Worm (Caenorhabditis elegans): ENCODE results near the gene txt-18.
A peak's percentile ranks its signal among the peaks of the same experiment; 100 is the strongest.

The txt-18 gene

DNA sequence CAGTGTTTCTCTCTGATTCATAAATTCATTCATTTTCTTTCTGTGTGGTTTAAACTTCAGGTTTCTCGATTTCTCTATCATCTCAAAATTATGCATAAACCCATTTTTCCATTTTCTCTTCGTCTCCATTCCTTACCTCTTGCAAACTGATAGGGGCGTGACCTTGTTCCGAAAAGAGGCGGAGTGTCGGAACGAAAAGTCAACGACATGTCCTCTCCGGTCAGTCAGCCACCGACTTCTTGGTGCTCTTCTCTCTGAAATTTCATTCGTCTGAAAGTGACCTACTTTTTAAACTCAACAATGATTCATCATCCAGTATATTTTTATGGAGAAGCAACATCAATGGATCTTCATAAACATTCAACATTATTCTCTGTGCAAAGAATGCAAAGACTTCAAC lies 37.0 kb downstream of the txt-18 start, which contains the start of gene F58F12.12:
Gene F58F12.12 (plus strand): TSS at position 301 of the 400 bp plus-strand sequence.
- TF ChIP-seq elt-1 (tag; optimal IDR thresholded peaks at IDR 0.05; ENCODE audit: borderline replicate concordance, insufficient read depth) (no peak), bed-3 (GFP tag; optimal IDR thresholded peaks at IDR 0.05) (no peak), pha-4 (tag; optimal IDR thresholded peaks at IDR 0.05) (no peak), nhr-12 (tag; optimal IDR thresholded peaks at IDR 0.05) (no peak), ceh-83 (GFP tag; optimal IDR thresholded peaks at IDR 0.05) (no peak), lin-13 (tag; optimal IDR thresholded peaks at IDR 0.05) (no peak), sem-2 (GFP tag; optimal IDR thresholded peaks at IDR 0.05) (no peak), nhr-2 (tag; optimal IDR thresholded peaks at IDR 0.05) (no peak), sptf-1 (tag; optimal IDR thresholded peaks at IDR 0.05) (no peak), mab-5 (tag; optimal IDR thresholded peaks at IDR 0.05) (no peak), lin-32 (GFP tag; optimal IDR thresholded peaks at IDR 0.05) (no peak), lsy-2 (tag; optimal IDR thresholded peaks at IDR 0.05) (no peak)

- TF ChIP-seq nhr-28 (tag; optimal IDR thresholded peaks at IDR 0.05) (no peak), elt-1 (tag; optimal IDR thresholded peaks at IDR 0.05; ENCODE audit: borderline replicate concordance, insufficient read depth) (no peak), unc-39 (tag; optimal IDR thresholded peaks at IDR 0.05) (no peak), snpc-4 (tag; optimal IDR thresholded peaks at IDR 0.05) (no peak), nhr-237 (tag; optimal IDR thresholded peaks at IDR 0.05) (peak; percentile 43), nhr-12 (tag; optimal IDR thresholded peaks at IDR 0.05) (no peak), lsy-2 (tag; optimal IDR thresholded peaks at IDR 0.05) (peak; percentile 47), nhr-76 (tag; optimal IDR thresholded peaks at IDR 0.05) (no peak), hlh-1 (tag; optimal IDR thresholded peaks at IDR 0.05) (no peak), sptf-1 (tag; optimal IDR thresholded peaks at IDR 0.05) (peak; percentile 12), M03D4.4 (tag; optimal IDR thresholded peaks at IDR 0.05) (no peak), ceh-39 (tag; optimal IDR thresholded peaks at IDR 0.05) (no peak), lin-13 (tag; optimal IDR thresholded peaks at IDR 0.05) (peak; percentile 38), lin-32 (GFP tag; optimal IDR thresholded peaks at IDR 0.05) (no peak), zip-8 (tag; optimal IDR thresholded peaks at IDR 0.05) (no peak), ztf-11 (tag; optimal IDR thresholded peaks at IDR 0.05) (no peak), flh-1 (GFP tag; optimal IDR thresholded peaks at IDR 0.05) (no peak), tbx-8 (GFP tag; optimal IDR thresholded peaks at IDR 0.05) (no peak), nhr-2 (tag; optimal IDR thresholded peaks at IDR 0.05) (no peak), unc-62 (GFP tag; optimal IDR thresholded peaks at IDR 0.05) (no peak), mls-2 (tag; optimal IDR thresholded peaks at IDR 0.05) (no peak), cnd-1 (tag; optimal IDR thresholded peaks at IDR 0.05) (no peak), ces-1 (GFP tag; optimal IDR thresholded peaks at IDR 0.05) (peak; percentile 22), blmp-1 (tag; optimal IDR thresholded peaks at IDR 0.05) (no peak), pha-4 (tag; optimal IDR thresholded peaks at IDR 0.05) (no peak), ceh-83 (GFP tag; optimal IDR thresholded peaks at IDR 0.05) (no peak), bed-3 (GFP tag; optimal IDR thresholded peaks at IDR 0.05) (no peak), mep-1 (tag; optimal IDR thresholded peaks at IDR 0.05) (peak; percentile 66), sem-2 (GFP tag; optimal IDR thresholded peaks at IDR 0.05) (no peak), drap-1 (GFP tag; optimal IDR thresholded peaks at IDR 0.05) (no peak), mab-5 (tag; optimal IDR thresholded peaks at IDR 0.05) (no peak), elt-3 (tag; optimal IDR thresholded peaks at IDR 0.05) (no peak), ceh-43 (GFP tag; optimal IDR thresholded peaks at IDR 0.05) (no peak), ham-2 (GFP tag; optimal IDR thresholded peaks at IDR 0.05) (no peak), unc-120 (tag; optimal IDR thresholded peaks at IDR 0.05; ENCODE audit: poor library complexity, severe bottlenecking) (no peak)
Measured at ce11 chrII:6383183-6383695, 39.4 kb downstream of the txt-18 start, which contains the start of gene F58F12.1. F58F12.1 (plus strand) TSS chrII:6383645.

DNA sequence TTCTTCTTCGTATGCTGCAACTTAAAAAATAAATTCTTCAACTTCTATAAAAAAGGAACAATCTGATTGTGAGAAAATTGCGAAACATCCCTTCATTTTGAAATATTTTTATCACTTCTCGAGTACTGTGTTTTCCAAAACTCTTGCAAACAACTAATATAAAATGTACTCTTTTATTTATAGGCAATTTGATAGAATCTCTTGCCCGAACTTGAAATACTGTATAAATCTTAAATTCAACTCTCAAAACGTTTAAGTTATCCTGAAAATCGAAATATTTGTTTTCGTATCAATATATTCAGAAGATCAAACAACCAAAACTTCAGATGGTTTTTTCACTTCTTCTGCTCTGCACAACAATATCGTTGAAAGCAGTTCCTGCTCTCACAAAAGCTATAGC lies 42.6 kb downstream of the txt-18 start, which contains the start of gene F58F12.4:
Gene F58F12.4 (plus strand): TSS at position 301 of the 400 bp plus-strand sequence.
- no peak for TF ChIP-seq sem-2 (GFP tag; optimal IDR thresholded peaks at IDR 0.05)

ce11 chrII:6387937-6388336 lies 44.1 kb downstream of the txt-18 start, which contains the start of gene F58F12.2:
F58F12.2 (minus strand) TSS chrII:6388037.
- no peak for TF ChIP-seq elt-3 (tag; optimal IDR thresholded peaks at IDR 0.05)
- TF ChIP-seq flh-1 (GFP tag; optimal IDR thresholded peaks at IDR 0.05), result no peak
- no peak for TF ChIP-seq tbx-8 (GFP tag; optimal IDR thresholded peaks at IDR 0.05)
- no peak for TF ChIP-seq sem-2 (GFP tag; optimal IDR thresholded peaks at IDR 0.05)
- TF ChIP-seq unc-39 (tag; optimal IDR thresholded peaks at IDR 0.05), result no peak
- no peak for TF ChIP-seq nhr-12 (tag; optimal IDR thresholded peaks at IDR 0.05)
- no peak for TF ChIP-seq sptf-1 (tag; optimal IDR thresholded peaks at IDR 0.05)
- TF ChIP-seq ztf-11 (tag; optimal IDR thresholded peaks at IDR 0.05), result no peak
- no peak for TF ChIP-seq ceh-43 (GFP tag; optimal IDR thresholded peaks at IDR 0.05)
- TF ChIP-seq nhr-2 (tag; optimal IDR thresholded peaks at IDR 0.05), result no peak
- no peak for TF ChIP-seq cnd-1 (tag; optimal IDR thresholded peaks at IDR 0.05)
- no peak for TF ChIP-seq snpc-4 (tag; optimal IDR thresholded peaks at IDR 0.05)
- no peak for TF ChIP-seq nhr-76 (tag; optimal IDR thresholded peaks at IDR 0.05)
